Fruit fly (Drosophila melanogaster): Measurements from ENCODE around the gene CG43403.

- TF ChIP-seq CTCF (optimal IDR thresholded peaks at IDR 0.05) (no peak), CG8478 (optimal IDR thresholded peaks at IDR 0.05) (no peak)
These were observed 27.6 kb downstream of the CG43403 start, which contains the start of the genes CG9962 and CG43851 for dm6 chr2L:2647620-2648019.
